Worm (Caenorhabditis elegans) whole organism, midembryonic: ENCODE results near the gene ZK682.7.

Experiments used
- T22C8.4 ChIP-seq: fragments of 200-800 bp; sonication (Bioruptor generic); IDR thresholded peaks from 2 replicates; pipeline ENCODE4 v1.3.6; 2022; ENCODE audit warnings: missing genetic modification characterization, missing compliant biosample characterization
- cog-1 ChIP-seq: sonication (generic microtip); optimal IDR thresholded peaks from 2 replicates; lab custom pipeline; 2016; ENCODE audit warnings: missing genetic modification characterization, missing compliant biosample characterization
- flt-1 ChIP-seq: fragments of 200-800 bp; sonication (Bioruptor generic); IDR thresholded peaks from 2 replicates; pipeline ENCODE4 v1.3.6; 2022; ENCODE audit warnings: missing genetic modification characterization, missing compliant biosample characterization
- klf-2 ChIP-seq: fragments of 200-800 bp; sonication (Bioruptor generic); conservative IDR thresholded peaks from 2 replicates; pipeline ENCODE4 v1.3.6; 2022; ENCODE audit warnings: missing genetic modification reagents, missing genetic modification characterization, missing compliant biosample characterization
- med-1 ChIP-seq: sonication (generic microtip); optimal IDR thresholded peaks from 2 replicates; lab custom pipeline; 2017; ENCODE audit warnings: missing genetic modification characterization, mild to moderate bottlenecking, missing compliant biosample characterization, antibody characterized with exemption, missing genetic modification reagents; ENCODE audit not compliant: insufficient read depth
- ref-1 ChIP-seq: fragments of 200-800 bp; sonication (Bioruptor generic); conservative IDR thresholded peaks from 2 replicates; pipeline ENCODE4 v1.3.6; 2022; ENCODE audit warnings: missing genetic modification reagents, missing genetic modification characterization, missing compliant biosample characterization
- tab-1 ChIP-seq: fragments of 200-800 bp; sonication (Bioruptor generic); IDR thresholded peaks from 2 replicates; pipeline ENCODE4 v1.3.6; 2022; ENCODE audit warnings: missing genetic modification characterization, missing compliant biosample characterization
- ztf-23 ChIP-seq: fragments of 200-800 bp; sonication (Bioruptor generic); IDR thresholded peaks from 2 replicates; pipeline ENCODE4 v1.3.6; 2022; ENCODE audit warnings: missing genetic modification reagents, missing genetic modification characterization, missing compliant biosample characterization
- ztf-29 ChIP-seq: fragments of 200-800 bp; sonication (Bioruptor generic); IDR thresholded peaks from 2 replicates; pipeline ENCODE4 v1.3.6; 2022; ENCODE audit warnings: missing genetic modification reagents, missing genetic modification characterization, missing compliant biosample characterization

DNA sequence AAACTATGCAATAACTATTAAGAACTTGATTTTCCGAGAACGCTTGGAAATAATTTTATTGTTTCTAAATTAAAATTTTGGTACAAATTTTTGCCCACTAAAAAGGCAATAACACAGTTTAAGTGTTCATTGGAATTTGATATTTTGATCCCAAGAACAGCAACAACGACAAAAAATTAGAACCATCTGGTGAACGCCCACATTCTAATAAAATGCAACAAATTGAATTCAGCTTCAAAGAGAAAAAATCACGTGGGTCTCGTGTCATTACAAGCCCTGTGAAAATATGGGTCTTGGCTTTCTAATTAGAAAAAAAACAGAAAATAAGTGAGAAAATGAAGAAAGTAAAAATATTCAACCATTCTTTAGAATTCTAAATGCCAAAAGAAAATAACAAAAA, 20.1 kb downstream of the ZK682.7 start:
- TF ChIP-seq med-1 (no peak), flt-1 (GFP tag; lab: Robert Waterston, UW) (no peak), cog-1 (tag; lab: Kevin White, UChicago) (no peak), klf-2 (GFP tag; lab: Robert Waterston, UW) (no peak), tab-1 (GFP tag; lab: Robert Waterston, UW) (no peak), ztf-29 (GFP tag; lab: Robert Waterston, UW) (no peak), ref-1 (no peak), T22C8.4 (GFP tag; lab: Robert Waterston, UW) (no peak), ztf-23 (GFP tag; lab: Robert Waterston, UW) (no peak)
